Worm (Caenorhabditis elegans) whole organism, L1 larva: Measurements from ENCODE around the gene F41E7.7.

ENCODE experiments used
- C34B4.2 ChIP-seq: sonication (generic microtip); optimal IDR thresholded peaks from 2 replicates; lab custom pipeline; 2017; ENCODE audit warnings: mild to moderate bottlenecking, missing genetic modification characterization, missing compliant biosample characterization
- F16B12.6 ChIP-seq: fragments of 150-350 bp; optimal IDR thresholded peaks from 2 replicates; lab custom pipeline; 2014; ENCODE audit warnings: missing biosample characterization, missing genetic modification characterization
- ama-1 ChIP-seq: fragments of 150-350 bp; optimal IDR thresholded peaks from 2 replicates; lab custom pipeline; 2014
- blmp-1 ChIP-seq: fragments of 150-350 bp; optimal IDR thresholded peaks from 2 replicates; lab custom pipeline; 2014; ENCODE audit warnings: missing biosample characterization, missing genetic modification characterization
- dpl-1 ChIP-seq, 3 experiments: fragments of 150-350 bp in 2 of 3; sonication (generic microtip) in 1 of 3; optimal IDR thresholded peaks; 2 replicates each; lab custom pipeline; 2014 to 2017; ENCODE audit warnings: missing biosample characterization in 3 of 3, missing genetic modification characterization in 3 of 3, missing genetic modification reagents in 3 of 3
- efl-1 ChIP-seq, 4 experiments: fragments of 150-350 bp; optimal IDR thresholded peaks in 3 of 4; peaks in 1 of 4; 1 replicate in 1 of 4; 2 replicates in 3 of 4; lab custom pipeline; 2014; ENCODE audit warnings: missing biosample characterization in 2 of 4, missing genetic modification characterization in 2 of 4, missing genetic modification reagents in 2 of 4
- efl-3 ChIP-seq: fragments of 200-800 bp; sonication (Bioruptor generic); optimal IDR thresholded peaks from 2 replicates; lab custom pipeline; 2018; ENCODE audit warnings: mild to moderate bottlenecking, missing genetic modification characterization, missing compliant biosample characterization
- egl-27 ChIP-seq, 2 experiments: fragments of 150-350 bp in 1 of 2; sonication (generic microtip); optimal IDR thresholded peaks; 3 replicates each; lab custom pipeline; 2017 to 2018; ENCODE audit warnings: missing biosample characterization in 2 of 2, missing genetic modification characterization in 2 of 2, missing genetic modification reagents in 2 of 2
- elt-3 ChIP-seq, 6 experiments: fragments of 150-350 bp in 1 of 6; sonication (generic microtip); optimal IDR thresholded peaks; 2 replicates each; lab custom pipeline; 2017 to 2018; ENCODE audit warnings: missing biosample characterization in 6 of 6, missing genetic modification characterization in 6 of 6, inconsistent platforms in 1 of 6
- fkh-10 ChIP-seq: sonication (generic microtip); optimal IDR thresholded peaks from 2 replicates; lab custom pipeline; 2017; ENCODE audit warnings: missing biosample characterization, missing genetic modification reagents, missing genetic modification characterization
- fkh-8 ChIP-seq: sonication (generic microtip); optimal IDR thresholded peaks from 2 replicates; lab custom pipeline; 2016; ENCODE audit warnings: mild to moderate bottlenecking, missing genetic modification characterization, missing compliant biosample characterization
- hlh-17 ChIP-seq: fragments of 200-800 bp; sonication (Bioruptor generic); optimal IDR thresholded peaks from 2 replicates; lab custom pipeline; 2018; ENCODE audit warnings: missing genetic modification characterization, mild to moderate bottlenecking, missing compliant biosample characterization, moderate library complexity, borderline replicate concordance
- hlh-4 ChIP-seq: sonication (generic microtip); optimal IDR thresholded peaks from 2 replicates; lab custom pipeline; 2016; ENCODE audit warnings: mild to moderate bottlenecking, missing genetic modification characterization, missing compliant biosample characterization
- hpl-2 ChIP-seq: fragments of 150-350 bp; optimal IDR thresholded peaks from 2 replicates; lab custom pipeline; 2014; ENCODE audit warnings: missing biosample characterization, missing genetic modification reagents, missing genetic modification characterization
- jun-1 ChIP-seq: fragments of 150-350 bp; optimal IDR thresholded peaks from 2 replicates; lab custom pipeline; 2014; ENCODE audit warnings: missing biosample characterization, missing genetic modification reagents, missing genetic modification characterization
- lin-13 ChIP-seq: fragments of 150-350 bp; optimal IDR thresholded peaks from 2 replicates; lab custom pipeline; 2014; ENCODE audit warnings: missing biosample characterization, missing genetic modification reagents, missing genetic modification characterization
- lin-14 ChIP-seq: fragments of 200-800 bp; sonication (Bioruptor generic); optimal IDR thresholded peaks from 2 replicates; lab custom pipeline; 2018; ENCODE audit warnings: mild to moderate bottlenecking, missing genetic modification characterization, moderate library complexity, missing compliant biosample characterization
- lir-3 ChIP-seq: sonication (generic microtip); optimal IDR thresholded peaks from 2 replicates; lab custom pipeline; 2016; ENCODE audit warnings: mild to moderate bottlenecking, missing genetic modification characterization, moderate library complexity, missing compliant biosample characterization; ENCODE audit not compliant: poor library complexity
- mab-9 ChIP-seq: fragments of 200-800 bp; sonication (Bioruptor generic); IDR thresholded peaks from 2 replicates; pipeline ENCODE4 v1.3.6; 2022; ENCODE audit warnings: missing genetic modification reagents, missing genetic modification characterization, missing compliant biosample characterization
- mef-2 ChIP-seq: fragments of 150-350 bp; optimal IDR thresholded peaks from 2 replicates; lab custom pipeline; 2014; ENCODE audit warnings: missing biosample characterization, missing genetic modification characterization
- mep-1 ChIP-seq: fragments of 150-350 bp; optimal IDR thresholded peaks from 2 replicates; lab custom pipeline; 2014; ENCODE audit warnings: missing biosample characterization, missing genetic modification characterization
- nhr-11 ChIP-seq: fragments of 150-350 bp; optimal IDR thresholded peaks from 2 replicates; lab custom pipeline; 2014; ENCODE audit warnings: missing biosample characterization, missing genetic modification characterization
- nhr-19 ChIP-seq: fragments of 200-800 bp; sonication (Bioruptor generic); conservative IDR thresholded peaks from 2 replicates; pipeline ENCODE4 v1.3.6; 2022; ENCODE audit warnings: missing genetic modification characterization, missing compliant biosample characterization
- nhr-20 ChIP-seq: sonication (generic microtip); optimal IDR thresholded peaks from 2 replicates; lab custom pipeline; 2016; ENCODE audit warnings: mild to moderate bottlenecking, missing genetic modification characterization, missing compliant biosample characterization
- nhr-28 ChIP-seq: fragments of 150-350 bp; optimal IDR thresholded peaks from 2 replicates; lab custom pipeline; 2014; ENCODE audit warnings: missing biosample characterization, missing genetic modification characterization
- nhr-71 ChIP-seq: sonication (generic microtip); optimal IDR thresholded peaks from 2 replicates; lab custom pipeline; 2016; ENCODE audit warnings: mild to moderate bottlenecking, missing genetic modification characterization, moderate library complexity, missing compliant biosample characterization
- nhr-85 ChIP-seq: sonication (generic microtip); peaks from one replicate; lab custom pipeline; 2016; ENCODE audit warnings: missing genetic modification characterization, inconsistent platforms, missing compliant biosample characterization
- nhr-90 ChIP-seq: sonication (generic microtip); optimal IDR thresholded peaks from 2 replicates; lab custom pipeline; 2016; ENCODE audit warnings: mild to moderate bottlenecking, missing genetic modification characterization, missing compliant biosample characterization; ENCODE audit not compliant: poor library complexity
- pag-3 ChIP-seq: sonication (generic microtip); optimal IDR thresholded peaks from 2 replicates; lab custom pipeline; 2017; ENCODE audit warnings: missing genetic modification characterization, mild to moderate bottlenecking, missing compliant biosample characterization, antibody characterized with exemption, borderline replicate concordance; ENCODE audit not compliant: insufficient read depth
- skn-1 ChIP-seq: fragments of 150-350 bp; optimal IDR thresholded peaks from 2 replicates; lab custom pipeline; 2014; ENCODE audit warnings: missing biosample characterization, missing genetic modification characterization
- snpc-4 ChIP-seq: fragments of 150-350 bp; optimal IDR thresholded peaks from 2 replicates; lab custom pipeline; 2014; ENCODE audit warnings: missing biosample characterization, missing genetic modification characterization
- snu-23 ChIP-seq: sonication (generic microtip); optimal IDR thresholded peaks from 2 replicates; lab custom pipeline; 2016; ENCODE audit warnings: missing genetic modification characterization, missing compliant biosample characterization
- swsn-7 ChIP-seq: sonication (generic microtip); optimal IDR thresholded peaks from 2 replicates; lab custom pipeline; 2016; ENCODE audit warnings: missing genetic modification characterization, missing compliant biosample characterization
- tbx-2 ChIP-seq: sonication (generic microtip); optimal IDR thresholded peaks from 2 replicates; lab custom pipeline; 2016; ENCODE audit warnings: missing genetic modification characterization, missing compliant biosample characterization
- unc-130 ChIP-seq: fragments of 150-350 bp; optimal IDR thresholded peaks from 2 replicates; lab custom pipeline; 2017; ENCODE audit warnings: missing biosample characterization, missing genetic modification characterization, inconsistent platforms
- xbp-1 ChIP-seq: sonication (generic microtip); optimal IDR thresholded peaks from 2 replicates; lab custom pipeline; 2016; ENCODE audit warnings: missing genetic modification characterization, missing compliant biosample characterization
- zag-1 ChIP-seq: fragments of 150-350 bp; optimal IDR thresholded peaks from 2 replicates; lab custom pipeline; 2014; ENCODE audit warnings: missing biosample characterization, missing genetic modification characterization
- ztf-4 ChIP-seq: fragments of 150-350 bp; optimal IDR thresholded peaks from 2 replicates; lab custom pipeline; 2014; ENCODE audit warnings: missing biosample characterization, missing genetic modification characterization

Gene F41E7.7

DNA sequence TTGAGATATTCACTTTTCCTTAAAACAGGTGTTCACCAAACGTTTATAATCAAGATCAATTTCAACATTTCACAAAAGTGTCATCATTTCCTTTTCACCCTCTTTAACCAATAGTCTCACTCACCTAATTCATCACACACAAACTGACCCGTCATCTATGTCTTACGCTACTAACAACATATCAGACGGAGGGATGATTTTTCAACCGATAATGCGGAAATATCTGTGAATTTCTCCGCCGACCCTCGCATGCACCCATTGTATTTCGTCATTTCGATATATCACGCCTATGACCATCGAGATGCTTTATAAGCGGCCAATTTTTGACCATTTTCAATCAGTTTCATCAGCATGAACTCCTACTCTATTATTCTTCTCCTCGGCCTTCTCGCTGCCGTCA lies 3.4 kb upstream of the F41E7.7 start, which contains the start of gene fipr-21 (continued):
- TF ChIP-seq nhr-90 (tag; lab: Kevin White, UChicago), result no peak

DNA sequence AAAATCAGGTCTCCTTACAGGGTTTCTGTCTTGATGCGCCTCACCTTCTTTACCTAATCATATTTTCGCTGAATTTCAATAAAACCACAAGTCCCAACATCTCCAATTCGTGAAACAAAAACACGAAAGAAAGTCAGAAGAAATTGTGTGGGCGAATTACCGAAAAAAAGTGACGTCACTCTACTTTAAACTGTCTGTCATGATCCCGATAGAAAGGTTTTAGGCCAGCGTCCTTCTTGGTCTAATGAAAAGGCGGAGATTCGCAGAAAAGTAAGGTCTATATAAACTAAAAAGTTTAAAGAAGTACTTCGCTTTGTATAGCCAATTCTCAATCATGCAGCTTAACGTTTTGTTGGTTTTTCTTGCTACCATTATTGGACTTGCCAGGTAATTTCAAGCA lies 1.3 kb upstream of the F41E7.7 start, which contains the start of gene cnc-8:
TSS of gene cnc-8 (plus strand) at position 307 of the 400 bp plus-strand sequence.
- TF ChIP-seq nhr-20 (tag; lab: Kevin White, UChicago) (peak; percentile 22), lir-3 (tag; lab: Kevin White, UChicago) (no peak), fkh-10 (GFP tag; lab: Kevin White, UChicago) (no peak), blmp-1 (tag; lab: Kevin White, UChicago) (peak; percentile 71), dpl-1 (GFP tag; optimal IDR thresholded peaks at IDR 0.05; lab: Kevin White, UChicago) (no peak), nhr-19 (GFP tag; lab: Robert Waterston, UW) (peak; percentile 32; the same call in 1 of the 2 replicates), mep-1 (tag; lab: Kevin White, UChicago) (no peak), hlh-4 (no peak), elt-3 (tag; optimal IDR thresholded peaks at IDR 0.05; lab: Kevin White, UChicago) (peak in 2 of 6 experiments; percentile 43 to 49), swsn-7 (tag; lab: Kevin White, UChicago) (no peak), nhr-85 (peak; percentile 82), ama-1 (no peak), nhr-90 (tag; lab: Kevin White, UChicago) (peak; percentile 5), unc-130 (no peak), nhr-71 (tag; lab: Kevin White, UChicago) (peak; percentile 39), xbp-1 (tag; lab: Kevin White, UChicago) (no peak), snu-23 (GFP tag; lab: Kevin White, UChicago) (peak; percentile 22)

DNA sequence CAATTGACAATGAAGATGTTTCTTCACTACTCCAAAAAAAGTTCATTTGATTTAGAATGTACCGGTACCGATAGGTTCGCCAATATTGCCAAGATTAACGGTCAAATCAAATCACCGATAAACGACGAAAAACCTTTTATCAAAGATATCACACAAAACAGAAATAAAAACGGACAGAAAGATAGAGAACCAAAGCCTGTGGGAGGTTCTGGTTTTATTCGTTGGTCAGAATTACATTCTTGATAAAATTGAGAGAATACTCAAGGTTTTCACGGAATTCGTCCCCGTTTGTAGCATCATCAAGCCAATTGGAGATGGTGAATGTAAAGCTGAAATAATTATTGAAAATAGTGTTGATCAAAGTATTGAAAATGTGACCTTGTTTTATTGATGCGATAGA lies 672 bp upstream of the F41E7.7 start:
- TF ChIP-seq F16B12.6 (tag; lab: Kevin White, UChicago), result no peak
- no peak for TF ChIP-seq dpl-1 (GFP tag; optimal IDR thresholded peaks at IDR 0.05; lab: Kevin White, UChicago)
- no peak for TF ChIP-seq fkh-8 (tag; lab: Kevin White, UChicago)
- TF ChIP-seq zag-1 (tag; lab: Kevin White, UChicago), result no peak
- peak; percentile 17 for TF ChIP-seq nhr-20 (tag; lab: Kevin White, UChicago)
- peak; percentile 18 for TF ChIP-seq nhr-71 (tag; lab: Kevin White, UChicago)
- TF ChIP-seq hpl-2 (GFP tag; lab: Kevin White, UChicago), result no peak
- no peak for TF ChIP-seq mab-9
- peak; percentile 36 for TF ChIP-seq lin-14 (GFP tag; lab: Kevin White, UChicago)
- TF ChIP-seq nhr-28 (tag; lab: Kevin White, UChicago), result no peak
- TF ChIP-seq snpc-4 (tag; lab: Kevin White, UChicago), result no peak
- peak in 2 of 6 experiments; percentile 12 to 27 for TF ChIP-seq elt-3 (tag; optimal IDR thresholded peaks at IDR 0.05; lab: Kevin White, UChicago)
- peak; percentile 23 for TF ChIP-seq blmp-1 (tag; lab: Kevin White, UChicago)
- no peak for TF ChIP-seq efl-1 (optimal IDR thresholded peaks at IDR 0.05; lab: Kevin White, UChicago)
- TF ChIP-seq efl-1 (GFP tag; optimal IDR thresholded peaks at IDR 0.05 in 1 of 2; lab: Kevin White, UChicago), result peak in 1 of 2 experiments; percentile 27
- no peak for TF ChIP-seq efl-3 (GFP tag; lab: Kevin White, UChicago)
- peak; percentile 68 for TF ChIP-seq nhr-85
- no peak for TF ChIP-seq egl-27 (tag; optimal IDR thresholded peaks at IDR 0.05; lab: Kevin White, UChicago)
- TF ChIP-seq nhr-90 (tag; lab: Kevin White, UChicago), result no peak

DNA sequence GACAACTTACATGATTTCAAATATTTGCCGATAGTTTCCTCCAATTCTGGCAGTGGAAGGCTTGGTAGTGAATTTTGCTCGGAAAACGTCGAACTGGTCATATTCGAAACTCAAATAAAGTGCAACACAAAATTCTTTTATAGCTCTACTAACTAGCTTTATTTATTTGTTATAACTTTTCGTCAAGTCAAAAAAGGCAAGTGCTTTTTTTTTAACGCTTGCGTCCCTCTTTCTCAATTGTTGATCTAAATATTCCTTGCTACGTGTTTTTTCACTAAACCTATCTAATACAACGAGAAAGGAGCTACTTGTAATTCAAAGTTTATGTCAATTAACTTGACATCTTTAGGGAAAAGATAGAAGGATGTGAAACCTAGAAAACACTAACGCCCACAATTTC lies 2.8 kb downstream of the F41E7.7 start, which contains the start of gene F41E7.6:
TSS of gene F41E7.6 (minus strand) at position 101 of the 400 bp plus-strand sequence.
- no peak for TF ChIP-seq pag-3
- TF ChIP-seq hlh-17 (GFP tag; lab: Kevin White, UChicago), result no peak
- TF ChIP-seq skn-1, result no peak
- TF ChIP-seq ztf-4 (tag; lab: Kevin White, UChicago), result no peak
- TF ChIP-seq nhr-20 (tag; lab: Kevin White, UChicago), result no peak
- TF ChIP-seq tbx-2 (tag; lab: Kevin White, UChicago), result no peak
- no peak for TF ChIP-seq snpc-4 (tag; lab: Kevin White, UChicago)
- no peak for TF ChIP-seq blmp-1 (tag; lab: Kevin White, UChicago)
- TF ChIP-seq nhr-11, result no peak
- no peak for TF ChIP-seq C34B4.2 (tag; lab: Kevin White, UChicago)
- TF ChIP-seq jun-1 (tag; lab: Kevin White, UChicago), result no peak
- TF ChIP-seq mab-9, result no peak
- TF ChIP-seq mef-2 (tag; lab: Kevin White, UChicago), result no peak
- no peak for TF ChIP-seq lin-13
